Fruit fly (Drosophila melanogaster) whole organism, embryonic: ENCODE measurements around the gene CG5262.

Experiments used
- Abd-B ChIP-seq: fragments of 200-800 bp; sonication (Bioruptor generic); optimal IDR thresholded peaks from 2 replicates; lab custom pipeline; 2018; ENCODE audit warnings: missing biosample characterization, mild to moderate bottlenecking, missing genetic modification characterization, moderate library complexity
- Blimp-1 ChIP-seq: fragments of 200-800 bp; sonication (Bioruptor generic); optimal IDR thresholded peaks from 3 replicates; lab custom pipeline; 2018; ENCODE audit warnings: missing biosample characterization, missing genetic modification characterization, mild to moderate bottlenecking, moderate library complexity, missing genetic modification reagents
- CG10565 ChIP-seq: fragments of 200-800 bp; sonication (Bioruptor generic); optimal IDR thresholded peaks from 3 replicates; lab custom pipeline; 2016; ENCODE audit warnings: missing biosample characterization, mild to moderate bottlenecking, missing genetic modification characterization
- CG11560 ChIP-seq: fragments of 200-800 bp; sonication (Bioruptor generic); IDR thresholded peaks from 3 replicates; pipeline ENCODE4 v1.3.6; 2022; ENCODE audit warnings: missing biosample characterization, missing genetic modification characterization
- CG11695 ChIP-seq: fragments of 200-800 bp; sonication (Bioruptor generic); IDR thresholded peaks from 3 replicates; pipeline ENCODE4 v1.3.6; 2022; ENCODE audit warnings: missing biosample characterization, missing genetic modification characterization
- CG11723 ChIP-seq: fragments of 200-800 bp; sonication (Bioruptor generic); optimal IDR thresholded peaks from 2 replicates; lab custom pipeline; 2017; ENCODE audit warnings: missing biosample characterization, mild to moderate bottlenecking, missing genetic modification characterization
- CG12104 ChIP-seq: fragments of 200-800 bp; sonication (Bioruptor generic); optimal IDR thresholded peaks from 3 replicates; lab custom pipeline; 2016; ENCODE audit warnings: missing biosample characterization, missing genetic modification characterization
- CG15269 ChIP-seq: fragments of 200-800 bp; sonication (Bioruptor generic); optimal IDR thresholded peaks from 2 replicates; lab custom pipeline; 2018; ENCODE audit warnings: missing biosample characterization, mild to moderate bottlenecking, missing genetic modification characterization, moderate library complexity
- CG17361 ChIP-seq: fragments of 200-800 bp; sonication (Bioruptor generic); IDR thresholded peaks from 3 replicates; pipeline ENCODE4 v1.3.6; 2022; ENCODE audit warnings: missing biosample characterization, missing genetic modification characterization
- CG17612 ChIP-seq: fragments of 200-800 bp; sonication (Bioruptor generic); IDR thresholded peaks from 2 replicates; pipeline ENCODE4 v1.3.6; 2022; ENCODE audit warnings: missing biosample characterization, missing genetic modification characterization
- CG1792 ChIP-seq: fragments of 200-800 bp; sonication (Bioruptor generic); optimal IDR thresholded peaks from 2 replicates; lab custom pipeline; 2016; ENCODE audit warnings: missing biosample characterization, missing genetic modification characterization
- CG18011 ChIP-seq: fragments of 200-800 bp; sonication (Bioruptor generic); optimal IDR thresholded peaks from 2 replicates; lab custom pipeline; 2017; ENCODE audit warnings: missing biosample characterization, missing genetic modification characterization, mild to moderate bottlenecking, moderate library complexity, missing genotype
- CG2712 ChIP-seq: fragments of 200-800 bp; optimal IDR thresholded peaks from 3 replicates; lab custom pipeline; 2019; ENCODE audit warnings: missing biosample characterization, mild to moderate bottlenecking, missing genetic modification characterization, moderate library complexity
- CG2889 ChIP-seq: fragments of 200-800 bp; sonication (Bioruptor generic); IDR thresholded peaks from 3 replicates; pipeline ENCODE4 v1.3.6; 2022; ENCODE audit warnings: missing biosample characterization, missing genetic modification characterization
- CG3065 ChIP-seq: fragments of 200-800 bp; sonication (Bioruptor generic); optimal IDR thresholded peaks from 2 replicates; lab custom pipeline; 2016; ENCODE audit warnings: missing biosample characterization, missing genetic modification characterization
- CG32772 ChIP-seq: fragments of 200-800 bp; sonication (Bioruptor generic); IDR thresholded peaks from 2 replicates; pipeline ENCODE4 v1.3.6; 2022; ENCODE audit warnings: missing biosample characterization, missing genetic modification characterization
- CG4360 ChIP-seq: fragments of 200-800 bp; sonication (Bioruptor generic); IDR thresholded peaks from 2 replicates; pipeline ENCODE4 v1.3.6; 2022; ENCODE audit warnings: missing biosample characterization, missing genetic modification characterization
- CG43689 ChIP-seq: fragments of 200-800 bp; sonication (Bioruptor generic); IDR thresholded peaks from 2 replicates; pipeline ENCODE4 v1.3.6; 2022; ENCODE audit warnings: missing biosample characterization, missing genetic modification characterization
- CG6175 ChIP-seq: fragments of 200-800 bp; sonication (Bioruptor generic); IDR thresholded peaks from 3 replicates; pipeline ENCODE4 v1.3.6; 2022; ENCODE audit warnings: missing biosample characterization, missing genetic modification characterization
- CG7839 ChIP-seq: fragments of 200-800 bp; sonication (Bioruptor generic); optimal IDR thresholded peaks from 3 replicates; lab custom pipeline; 2018; ENCODE audit warnings: missing biosample characterization, mild to moderate bottlenecking, missing genetic modification characterization, moderate library complexity
- CG8359 ChIP-seq: fragments of 200-800 bp; sonication (Bioruptor generic); optimal IDR thresholded peaks from 2 replicates; lab custom pipeline; 2017; ENCODE audit warnings: missing biosample characterization, mild to moderate bottlenecking, missing genetic modification characterization, borderline replicate concordance
- CG8765 ChIP-seq: fragments of 200-800 bp; sonication (Bioruptor generic); IDR thresholded peaks from 2 replicates; pipeline ENCODE4 v1.3.6; 2022; ENCODE audit warnings: missing biosample characterization, missing genetic modification characterization
- CrebB ChIP-seq: fragments of 200-800 bp; sonication (Bioruptor generic); optimal IDR thresholded peaks from 3 replicates; lab custom pipeline; 2018; ENCODE audit warnings: missing biosample characterization, mild to moderate bottlenecking, missing genetic modification characterization
- Dbx ChIP-seq: fragments of 200-800 bp; sonication (Bioruptor generic); IDR thresholded peaks from 3 replicates; pipeline ENCODE4 v1.3.6; 2022; ENCODE audit warnings: missing biosample characterization, missing genetic modification characterization
- HmgD ChIP-seq: fragments of 200-800 bp; sonication (Bioruptor generic); optimal IDR thresholded peaks from 3 replicates; lab custom pipeline; 2016; ENCODE audit warnings: missing biosample characterization, missing genetic modification characterization
- Mad ChIP-seq: fragments of 200-800 bp; sonication (Bioruptor generic); optimal IDR thresholded peaks from 2 replicates; lab custom pipeline; 2016; ENCODE audit warnings: missing biosample characterization, missing genetic modification characterization
- Nf-YA ChIP-seq: fragments of 200-800 bp; sonication (Bioruptor generic); IDR thresholded peaks from 2 replicates; pipeline ENCODE4 v1.3.6; 2022; ENCODE audit warnings: missing biosample characterization, missing genetic modification characterization
- Nf-YC ChIP-seq: fragments of 200-800 bp; optimal IDR thresholded peaks from 3 replicates; lab custom pipeline; 2019; ENCODE audit warnings: missing biosample characterization, mild to moderate bottlenecking, missing genetic modification characterization, moderate library complexity
- Oaz ChIP-seq: fragments of 200-800 bp; sonication (Bioruptor generic); IDR thresholded peaks from 2 replicates; pipeline ENCODE4 v1.3.6; 2022; ENCODE audit warnings: missing biosample characterization, missing genetic modification characterization
- Xbp1 ChIP-seq: fragments of 200-800 bp; sonication (Bioruptor generic); optimal IDR thresholded peaks from 3 replicates; lab custom pipeline; 2016; ENCODE audit warnings: missing biosample characterization, mild to moderate bottlenecking, missing genetic modification characterization
- al ChIP-seq: fragments of 200-800 bp; sonication (Bioruptor generic); IDR thresholded peaks from 2 replicates; pipeline ENCODE4 v1.3.6; 2022; ENCODE audit warnings: missing biosample characterization, missing genetic modification characterization
- aop ChIP-seq: fragments of 200-800 bp; sonication (Bioruptor generic); IDR thresholded peaks from 2 replicates; pipeline ENCODE4 v1.3.6; 2022; ENCODE audit warnings: missing biosample characterization, missing genetic modification characterization
- caup ChIP-seq: fragments of 200-800 bp; sonication (Bioruptor generic); optimal IDR thresholded peaks from 3 replicates; lab custom pipeline; 2017; ENCODE audit warnings: missing biosample characterization, mild to moderate bottlenecking, missing genetic modification characterization, moderate library complexity; ENCODE audit not compliant: severe bottlenecking
- cg ChIP-seq: fragments of 200-800 bp; sonication (Bioruptor generic); optimal IDR thresholded peaks from 3 replicates; lab custom pipeline; 2019; ENCODE audit warnings: missing biosample characterization, mild to moderate bottlenecking, missing genetic modification characterization, moderate library complexity
- ci ChIP-seq: fragments of 200-800 bp; sonication (Bioruptor generic); IDR thresholded peaks from 3 replicates; pipeline ENCODE4 v1.3.6; 2022; ENCODE audit warnings: missing biosample characterization, missing genetic modification characterization
- danr ChIP-seq: fragments of 200-800 bp; sonication (Bioruptor generic); IDR thresholded peaks from 2 replicates; pipeline ENCODE4 v1.3.6; 2022; ENCODE audit warnings: missing biosample characterization, missing genetic modification characterization
- dpn ChIP-seq, 2 experiments: fragments of 200-800 bp; sonication (Bioruptor generic); optimal IDR thresholded peaks; 3 replicates each; lab custom pipeline; 2016; ENCODE audit warnings: missing biosample characterization in 2 of 2, missing genetic modification characterization in 2 of 2
- gem ChIP-seq: fragments of 200-800 bp; sonication (Bioruptor generic); optimal IDR thresholded peaks from 2 replicates; lab custom pipeline; 2019; ENCODE audit warnings: missing biosample characterization, mild to moderate bottlenecking, missing genetic modification characterization, moderate library complexity
- gsb-n ChIP-seq: fragments of 200-800 bp; sonication (Bioruptor generic); optimal IDR thresholded peaks from 3 replicates; lab custom pipeline; 2018; ENCODE audit warnings: missing biosample characterization, mild to moderate bottlenecking, missing genetic modification characterization
- hb ChIP-seq: fragments of 200-800 bp; sonication (Bioruptor generic); IDR thresholded peaks from 3 replicates; pipeline ENCODE4 v1.3.6; 2022; ENCODE audit warnings: missing biosample characterization, missing genetic modification characterization; ENCODE audit not compliant: partially characterized antibody
- lmd ChIP-seq: fragments of 200-800 bp; sonication (Bioruptor generic); IDR thresholded peaks from 2 replicates; pipeline ENCODE4 v1.3.6; 2022; ENCODE audit warnings: missing biosample characterization, missing genetic modification characterization
- odd ChIP-seq: fragments of 200-800 bp; sonication (Bioruptor generic); optimal IDR thresholded peaks from 2 replicates; lab custom pipeline; 2017; ENCODE audit warnings: missing biosample characterization, mild to moderate bottlenecking, missing genetic modification characterization
- pan ChIP-seq, 4 experiments: fragments of >200 bp in 3 of 4; fragments of 200-800 bp in 1 of 4; sonication (Bioruptor generic) in 1 of 4; optimal IDR thresholded peaks in 3 of 4; IDR thresholded peaks in 1 of 4; 2 replicates each; pipeline versions ENCODE4 v1.3.6 to Lab custom; 2017 to 2022; ENCODE audit warnings: missing biosample characterization in 2 of 4, missing genetic modification characterization in 2 of 4, mixed read lengths in 1 of 4
- sc ChIP-seq, 3 experiments: fragments of >200 bp in 2 of 3; fragments of 200-800 bp in 1 of 3; sonication (Bioruptor generic) in 1 of 3; optimal IDR thresholded peaks; 2 replicates in 2 of 3; 3 replicates in 1 of 3; lab custom pipeline; 2017; ENCODE audit warnings: mild to moderate bottlenecking in 1 of 3, missing biosample characterization in 1 of 3, missing genetic modification characterization in 1 of 3, missing genetic modification reagents in 1 of 3
- schlank ChIP-seq: fragments of 200-800 bp; sonication (Bioruptor generic); optimal IDR thresholded peaks from 2 replicates; lab custom pipeline; 2018; ENCODE audit warnings: missing biosample characterization, mild to moderate bottlenecking, missing genetic modification characterization
- sug ChIP-seq: fragments of 200-800 bp; optimal IDR thresholded peaks from 2 replicates; lab custom pipeline; 2019; ENCODE audit warnings: missing biosample characterization, mild to moderate bottlenecking, missing genetic modification characterization, moderate library complexity
- tap ChIP-seq: fragments of 200-800 bp; optimal IDR thresholded peaks from 3 replicates; lab custom pipeline; 2019; ENCODE audit warnings: missing biosample characterization, mild to moderate bottlenecking, missing genetic modification characterization, moderate library complexity
- wek ChIP-seq: fragments of 200-800 bp; sonication (Bioruptor generic); optimal IDR thresholded peaks from 3 replicates; lab custom pipeline; 2018; ENCODE audit warnings: missing biosample characterization, mild to moderate bottlenecking, missing genetic modification characterization, moderate library complexity

Gene CG5262

DNA sequence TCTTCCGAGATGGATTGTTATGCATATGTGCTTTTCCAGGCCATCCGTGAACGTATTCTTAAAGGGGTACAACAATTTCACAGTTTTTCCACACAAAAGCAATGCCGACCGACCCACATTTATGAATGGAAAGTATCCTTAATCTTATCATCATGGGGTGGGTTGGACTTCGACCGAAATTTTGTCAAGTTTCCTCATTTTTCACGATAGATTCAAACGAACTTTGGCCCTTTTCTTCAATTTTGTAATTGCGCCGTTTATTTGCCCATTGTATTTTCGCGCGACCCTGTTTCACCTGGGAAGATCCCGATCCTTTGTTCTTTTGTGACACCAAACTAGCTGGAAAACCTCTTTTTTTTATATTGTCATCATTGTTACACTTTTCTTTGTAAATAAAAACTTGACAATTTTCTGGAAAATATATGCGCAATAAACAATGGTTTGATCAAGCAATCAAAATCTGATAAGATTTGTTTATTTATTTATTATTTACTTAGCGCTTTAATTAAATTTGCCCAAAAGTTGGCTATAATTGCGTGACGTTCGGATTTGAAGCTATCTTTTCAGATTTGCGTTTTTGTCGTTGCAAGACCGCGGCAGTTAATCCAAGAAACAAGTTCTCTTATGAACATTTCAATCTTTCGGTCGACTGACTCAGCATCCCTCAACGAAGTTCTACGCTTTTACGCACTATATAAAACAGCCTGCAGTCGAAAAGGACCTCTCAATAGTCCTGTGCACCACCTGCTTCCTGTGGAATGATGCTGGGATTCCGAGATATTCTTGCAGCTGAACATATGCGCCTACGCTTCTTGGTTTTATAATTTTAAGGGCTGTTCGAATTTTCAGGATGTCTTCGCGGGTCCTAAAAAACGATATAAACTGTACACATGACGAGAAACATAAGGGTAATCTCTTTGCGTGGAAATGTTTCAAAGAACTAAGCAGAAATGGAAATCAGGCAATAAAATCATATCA is 24.0 kb downstream of the CG5262 start (continued):
- TF ChIP-seq caup (GFP tag; lab: Kevin White, UChicago) (peak; percentile 27), wek (GFP tag; lab: Kevin White, UChicago) (peak; percentile 41), CG2712 (tag; lab: Kevin White, UChicago) (peak; percentile 2), CG32772 (no peak), gsb-n (peak; percentile 25), lmd (GFP tag; lab: Robert Waterston, UW) (no peak), CG10565 (no peak), Xbp1 (no peak), CrebB (tag; lab: Kevin White, UChicago) (peak; percentile 60), CG43689 (GFP tag; lab: Robert Waterston, UW) (no peak), Nf-YC (tag; lab: Kevin White, UChicago) (peak; percentile 21), odd (GFP tag; lab: Kevin White, UChicago) (peak; percentile 27), CG12104 (GFP tag; lab: Kevin White, UChicago) (peak; percentile 9), Abd-B (GFP tag; lab: Kevin White, UChicago) (no peak), CG6175 (GFP tag; lab: Robert Waterston, UW) (no peak), al (GFP tag; lab: Robert Waterston, UW) (no peak), CG11723 (no peak), CG18011 (GFP tag; lab: Kevin White, UChicago) (no peak), pan (optimal IDR thresholded peaks at IDR 0.05; lab: Kevin White, UChicago) (no peak), pan (GFP tag; optimal IDR thresholded peaks at IDR 0.05 in 1 of 2, IDR thresholded peaks at IDR 0.05 in 1 of 2) (no peak), CG17612 (no peak), CG7839 (tag; lab: Kevin White, UChicago) (no peak), hb (GFP tag; lab: Robert Waterston, UW) (no peak), CG11560 (tag; lab: Robert Waterston, UW) (no peak), danr (GFP tag; lab: Robert Waterston, UW) (no peak), cg (GFP tag; lab: Kevin White, UChicago) (no peak), CG15269 (tag; lab: Kevin White, UChicago) (peak; percentile 25), Oaz (GFP tag; lab: Robert Waterston, UW) (no peak), Nf-YA (no peak), CG3065 (GFP tag; lab: Kevin White, UChicago) (no peak), sc (optimal IDR thresholded peaks at IDR 0.05; lab: Kevin White, UChicago) (no peak), sc (GFP tag; optimal IDR thresholded peaks at IDR 0.05; lab: Kevin White, UChicago) (no peak), sug (peak; percentile 18), tap (peak; percentile 20), CG8765 (no peak), CG8359 (no peak), CG17361 (no peak), dpn (GFP tag; optimal IDR thresholded peaks at IDR 0.05; lab: Kevin White, UChicago) (no peak), CG11695 (GFP tag; lab: Robert Waterston, UW) (0 out of 3 replicates have a peak, but pooled peaks have one; percentile 19), schlank (tag; lab: Kevin White, UChicago) (peak; percentile 36), CG4360 (no peak), aop (GFP tag; lab: Robert Waterston, UW) (no peak), CG1792 (GFP tag; lab: Kevin White, UChicago) (no peak), HmgD (no peak), Blimp-1 (peak; percentile 31), Dbx (no peak), Mad (GFP tag; lab: Kevin White, UChicago) (no peak), ci (GFP tag; lab: Robert Waterston, UW) (peak; percentile 40; the same call in 1 of the 3 replicates), CG2889 (GFP tag; lab: Robert Waterston, UW) (no peak), gem (tag; lab: Kevin White, UChicago) (peak; percentile 30)
